Worm (Caenorhabditis elegans): ENCODE results near the gene hst-1.

DNA sequence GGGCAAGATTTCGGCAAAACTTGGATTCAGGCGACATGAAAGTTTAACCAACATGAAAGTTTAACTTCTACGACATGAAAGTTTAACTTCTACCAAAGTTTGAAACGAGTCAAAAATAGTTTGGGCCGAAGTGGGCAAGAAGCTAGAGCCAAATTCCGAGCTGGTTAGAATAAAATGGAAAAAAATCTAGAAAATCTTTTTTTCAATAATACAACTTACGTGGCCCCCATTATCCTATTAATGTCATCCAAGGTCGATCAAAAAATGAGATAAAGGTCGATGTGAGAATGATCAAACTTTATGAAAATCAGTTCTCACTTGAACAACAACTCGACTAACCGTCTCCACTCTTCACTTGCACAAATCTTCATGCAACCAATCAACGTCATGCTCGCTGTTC is 14.0 kb downstream of the hst-1 start, which contains the start of gene F08B4.8:
- TF ChIP-seq let-526 (GFP tag; IDR thresholded peaks at IDR 0.05) (no peak), ekl-4 (GFP tag; IDR thresholded peaks at IDR 0.05) (no peak), rpc-1 (optimal IDR thresholded peaks at IDR 0.05) (no peak), rpc-1 (tag; optimal IDR thresholded peaks at IDR 0.05) (no peak), egl-18 (GFP tag; IDR thresholded peaks at IDR 0.05) (no peak), aptf-3 (GFP tag; IDR thresholded peaks at IDR 0.05) (no peak), efl-1 (GFP tag; optimal IDR thresholded peaks at IDR 0.05) (no peak), mxl-1 (tag; optimal IDR thresholded peaks at IDR 0.05) (no peak), hlh-26 (GFP tag; conservative IDR thresholded peaks at IDR 0.05) (no peak)
